Worm (Caenorhabditis elegans): Measurements from ENCODE around the gene Y82E9BR.6.
"Not testable (repeated sequence)": the region's sequence is repeated elsewhere in the genome, so short reads cannot be mapped to it uniquely, and the experiment has no call there.

Y82E9BR.6 gene

DNA sequence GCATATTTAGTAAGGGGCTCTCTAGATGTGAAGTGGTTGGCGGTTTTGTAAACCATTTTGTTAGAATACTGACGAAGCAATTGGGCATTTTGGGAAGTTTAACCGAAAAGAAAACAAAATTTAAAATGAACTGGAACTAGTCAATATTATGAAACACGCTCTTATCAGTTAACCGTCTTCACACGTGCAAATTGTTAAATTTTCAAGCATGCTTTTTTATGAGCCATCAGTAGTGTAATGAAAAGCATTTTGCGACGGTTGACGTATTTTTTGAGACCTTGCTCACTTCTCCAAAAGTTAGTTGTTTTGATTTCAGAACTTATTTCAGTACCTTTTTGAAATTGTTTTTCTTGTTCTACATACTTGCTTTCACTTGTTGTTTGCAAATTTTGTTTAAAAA is 31.7 kb upstream of the Y82E9BR.6 start, which contains the start of gene fbxa-25:
Gene fbxa-25 (minus strand): TSS at position 138 of the 400 bp plus-strand sequence.
- TF ChIP-seq efl-1 (optimal IDR thresholded peaks at IDR 0.05) (no peak), efl-1 (GFP tag; optimal IDR thresholded peaks at IDR 0.05 in 1 of 2) (peak in 1 of 2 experiments; percentile 51), fkh-10 (GFP tag; optimal IDR thresholded peaks at IDR 0.05) (no peak), elt-2 (tag; optimal IDR thresholded peaks at IDR 0.05) (peak; percentile 5), hpl-2 (GFP tag; optimal IDR thresholded peaks at IDR 0.05) (no peak), nhr-71 (tag; optimal IDR thresholded peaks at IDR 0.05) (no peak), swsn-7 (tag; optimal IDR thresholded peaks at IDR 0.05) (no peak)

DNA sequence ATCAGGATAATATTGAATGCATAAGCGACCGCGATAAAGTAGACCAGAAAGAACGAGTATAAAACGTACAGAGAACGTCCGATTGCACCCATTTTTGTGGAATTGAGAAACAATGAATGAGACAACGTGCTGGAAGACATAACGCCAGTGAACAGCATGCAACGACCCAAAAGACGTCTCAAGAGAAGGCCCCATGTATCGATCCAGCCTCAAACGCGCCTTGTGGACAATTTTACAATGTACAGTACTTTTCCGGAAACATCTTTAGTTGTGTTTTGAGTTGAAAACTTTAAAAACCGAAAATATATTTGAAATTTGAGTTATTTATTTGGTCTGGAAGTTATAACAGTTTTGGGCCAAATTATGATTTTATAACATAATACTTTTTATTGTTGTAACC is 30.3 kb upstream of the Y82E9BR.6 start, which contains the start of gene Y82E9BL.3:
Gene Y82E9BL.3 (minus strand): TSS at position 101 of the 400 bp plus-strand sequence.
- no peak for TF ChIP-seq efl-1 (optimal IDR thresholded peaks at IDR 0.05)
- peak in 1 of 2 experiments; percentile 62 for TF ChIP-seq efl-1 (GFP tag; optimal IDR thresholded peaks at IDR 0.05 in 1 of 2)
- TF ChIP-seq ets-5 (GFP tag; IDR thresholded peaks at IDR 0.05), result no peak

DNA sequence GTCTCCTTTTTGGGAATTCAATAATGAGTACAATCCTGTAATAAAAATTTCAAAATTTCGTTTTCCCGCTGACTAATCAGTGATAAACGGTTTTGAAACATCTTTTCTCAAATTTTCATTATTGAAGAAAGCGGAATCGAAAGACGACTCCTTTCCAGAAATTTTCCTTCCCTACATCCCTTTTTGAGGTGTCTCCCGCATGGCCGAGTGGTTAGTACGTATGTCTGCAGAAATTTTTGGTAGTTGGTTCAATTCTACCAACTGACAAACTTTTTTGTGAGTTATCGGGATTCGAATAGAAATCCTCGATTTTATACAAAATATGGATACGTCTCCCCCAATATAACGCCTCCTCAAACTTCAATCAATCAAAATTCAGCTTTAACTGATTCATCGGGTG is 26.5 kb upstream of the Y82E9BR.6 start:
- TF ChIP-seq pag-3 (tag; optimal IDR thresholded peaks at IDR 0.05; ENCODE audit: borderline replicate concordance, insufficient read depth) (no peak), ceh-88 (GFP tag; IDR thresholded peaks at IDR 0.05) (no peak), efl-3 (GFP tag; optimal IDR thresholded peaks at IDR 0.05) (no peak), lin-39 (tag; optimal IDR thresholded peaks at IDR 0.05) (no peak), blmp-1 (tag; optimal IDR thresholded peaks at IDR 0.05) (no peak), nhr-237 (tag; optimal IDR thresholded peaks at IDR 0.05) (no peak), nhr-47 (tag; optimal IDR thresholded peaks at IDR 0.05) (no peak), lin-14 (GFP tag; optimal IDR thresholded peaks at IDR 0.05) (no peak), mdl-1 (tag; optimal IDR thresholded peaks at IDR 0.05) (no peak), vab-15 (tag; optimal IDR thresholded peaks at IDR 0.05) (no peak)

DNA sequence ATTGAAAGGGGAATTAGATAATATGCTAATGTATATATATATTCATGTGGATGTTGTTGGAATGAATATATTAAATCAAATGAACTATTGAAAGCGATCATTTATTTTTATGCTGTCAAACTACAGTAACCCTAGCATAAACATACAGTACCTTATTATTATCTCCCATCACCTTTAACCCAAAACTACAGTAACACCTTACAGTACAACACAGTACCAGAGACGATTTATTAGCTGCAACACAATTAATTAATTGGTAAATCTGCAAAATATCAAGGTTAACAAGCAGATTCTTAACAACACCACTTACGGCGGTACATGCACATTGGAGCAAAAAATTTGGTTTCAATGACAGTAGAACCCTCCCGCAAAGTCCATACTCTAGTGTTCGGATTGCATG is 25.7 kb upstream of the Y82E9BR.6 start, which contains the start of gene Y82E9BL.1:
Gene Y82E9BL.1 (minus strand): TSS at position 101 of the 400 bp plus-strand sequence.
- TF ChIP-seq ztf-11 (tag; optimal IDR thresholded peaks at IDR 0.05), result no peak
- no peak for TF ChIP-seq fkh-4 (tag; optimal IDR thresholded peaks at IDR 0.05; ENCODE audit: borderline replicate concordance)
- no peak for TF ChIP-seq nhr-237 (tag; optimal IDR thresholded peaks at IDR 0.05)
- TF ChIP-seq xbp-1 (tag; optimal IDR thresholded peaks at IDR 0.05), result no peak
- TF ChIP-seq pax-3 (tag; optimal IDR thresholded peaks at IDR 0.05), result no peak
- TF ChIP-seq lin-14 (GFP tag; optimal IDR thresholded peaks at IDR 0.05), result no peak
- no peak for TF ChIP-seq nhr-76 (tag; optimal IDR thresholded peaks at IDR 0.05)
- no peak for TF ChIP-seq C04F5.9 (tag; optimal IDR thresholded peaks at IDR 0.05)
- no peak for TF ChIP-seq unc-62 (GFP tag; optimal IDR thresholded peaks at IDR 0.05)
- TF ChIP-seq tbx-2 (tag; optimal IDR thresholded peaks at IDR 0.05), result no peak
- no peak for TF ChIP-seq mab-9 (GFP tag; IDR thresholded peaks at IDR 0.05)

DNA sequence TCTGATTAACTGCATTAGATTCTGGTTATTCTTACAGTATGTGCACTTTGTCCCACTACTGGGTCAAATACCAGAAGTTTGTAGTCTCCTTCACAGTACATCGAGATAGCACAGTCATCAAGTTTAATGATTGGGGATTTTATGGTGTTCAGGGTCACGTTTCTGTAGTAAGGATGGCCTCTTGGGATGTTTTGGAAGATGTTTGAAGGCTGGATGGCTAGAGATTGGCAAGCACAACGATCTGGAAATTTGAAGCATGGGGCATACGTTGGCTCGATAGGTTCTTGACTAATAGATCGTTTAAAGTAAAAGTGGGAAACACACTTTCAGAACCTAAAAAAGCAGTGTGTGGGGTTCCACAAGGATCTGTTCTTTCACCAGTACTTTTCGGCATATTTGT is 23.1 kb upstream of the Y82E9BR.6 start, which contains the start of gene Y82E9BR.8:
Gene Y82E9BR.8 (minus strand): TSS at position 101 of the 400 bp plus-strand sequence.
- TF ChIP-seq egl-13 (tag; optimal IDR thresholded peaks at IDR 0.05); swsn-7 (tag; optimal IDR thresholded peaks at IDR 0.05); unc-62 (GFP tag; optimal IDR thresholded peaks at IDR 0.05): not testable (repeated sequence)

DNA sequence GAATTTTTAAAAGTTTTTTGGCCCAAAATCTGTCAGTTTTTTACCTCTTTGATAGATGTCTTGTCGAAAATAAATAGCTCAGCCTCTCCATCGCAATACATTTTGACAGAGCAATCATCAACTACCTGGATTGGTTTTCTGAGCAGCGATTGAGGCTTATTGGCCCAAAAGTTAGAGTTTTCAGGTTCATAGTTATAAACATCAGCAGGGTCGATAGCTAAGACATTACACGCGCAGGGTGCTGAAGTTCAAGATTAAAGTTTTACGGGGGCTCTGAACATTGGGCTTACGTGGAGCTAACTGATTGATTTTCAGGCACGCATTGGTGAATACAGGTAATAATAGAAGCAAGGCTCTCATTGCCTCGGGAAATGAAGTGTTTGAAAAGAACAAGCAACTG is 21.4 kb upstream of the Y82E9BR.6 start, which contains the start of gene Y82E9BR.9:
Gene Y82E9BR.9 (minus strand): TSS at position 101 of the 400 bp plus-strand sequence.
- TF ChIP-seq pqm-1 (tag; optimal IDR thresholded peaks at IDR 0.05), result no peak
- no peak for TF ChIP-seq C04F5.9 (tag; optimal IDR thresholded peaks at IDR 0.05)
- no peak for TF ChIP-seq blmp-1 (tag; optimal IDR thresholded peaks at IDR 0.05)
- TF ChIP-seq ceh-8 (GFP tag; optimal IDR thresholded peaks at IDR 0.05), result no peak
- TF ChIP-seq Y116A8C.19 (tag; optimal IDR thresholded peaks at IDR 0.05; ENCODE audit: borderline replicate concordance), result no peak
- TF ChIP-seq nhr-90 (tag; optimal IDR thresholded peaks at IDR 0.05; ENCODE audit: poor library complexity), result no peak
- no peak for TF ChIP-seq nhr-237 (tag; optimal IDR thresholded peaks at IDR 0.05)
- TF ChIP-seq pag-3 (tag; optimal IDR thresholded peaks at IDR 0.05; ENCODE audit: borderline replicate concordance, insufficient read depth), result no peak
- no peak for TF ChIP-seq zip-4 (GFP tag; optimal IDR thresholded peaks at IDR 0.05)
